Fruit fly (Drosophila melanogaster) whole organism, prepupa: Measurements from ENCODE around the gene CG32409.

Experiments
- Blimp-1 ChIP-seq: fragments of 200-800 bp; sonication (Bioruptor generic); optimal IDR thresholded peaks from 3 replicates; lab custom pipeline; 2017; ENCODE audit warnings: missing biosample characterization, missing genetic modification characterization, mild to moderate bottlenecking, moderate library complexity, missing genetic modification reagents
- CG10631 ChIP-seq: fragments of 200-800 bp; sonication (Bioruptor generic); optimal IDR thresholded peaks from 2 replicates; lab custom pipeline; 2016; ENCODE audit warnings: missing biosample characterization, missing genetic modification characterization
- CG11294 ChIP-seq: fragments of 200-800 bp; sonication (Bioruptor generic); IDR thresholded peaks from 2 replicates; pipeline ENCODE4 v1.3.6; 2022; ENCODE audit warnings: missing biosample characterization, missing genetic modification characterization
- CG11762 ChIP-seq: fragments of 200-800 bp; sonication (Bioruptor generic); optimal IDR thresholded peaks from 3 replicates; lab custom pipeline; 2016; ENCODE audit warnings: missing biosample characterization, missing genetic modification characterization; ENCODE audit not compliant: insufficient read depth
- CG11902 ChIP-seq: fragments of 200-800 bp; sonication (Bioruptor generic); optimal IDR thresholded peaks from 3 replicates; lab custom pipeline; 2016; ENCODE audit warnings: missing biosample characterization, missing genetic modification characterization
- CG15336 ChIP-seq: fragments of 200-800 bp; sonication (Bioruptor generic); IDR thresholded peaks from 2 replicates; pipeline ENCODE4 v1.3.6; 2022; ENCODE audit warnings: missing biosample characterization, missing genetic modification characterization
- CG1621 ChIP-seq: fragments of 200-800 bp; sonication (Bioruptor generic); optimal IDR thresholded peaks from 3 replicates; lab custom pipeline; 2018; ENCODE audit warnings: missing biosample characterization, mild to moderate bottlenecking, missing genetic modification characterization
- CG16779 ChIP-seq: fragments of 200-800 bp; sonication (Bioruptor generic); optimal IDR thresholded peaks from 3 replicates; lab custom pipeline; 2017; ENCODE audit warnings: missing biosample characterization, mild to moderate bottlenecking, missing genetic modification characterization
- CG3032 ChIP-seq: fragments of 200-800 bp; optimal IDR thresholded peaks from 2 replicates; lab custom pipeline; 2019; ENCODE audit warnings: missing biosample characterization, mild to moderate bottlenecking, missing genetic modification characterization, moderate library complexity
- CG32006 ChIP-seq: fragments of 200-800 bp; sonication (Bioruptor generic); optimal IDR thresholded peaks from 3 replicates; lab custom pipeline; 2017; ENCODE audit warnings: missing biosample characterization, mild to moderate bottlenecking, missing genetic modification characterization
- CG3919 ChIP-seq: fragments of 200-800 bp; sonication (Bioruptor generic); optimal IDR thresholded peaks from 3 replicates; lab custom pipeline; 2016; ENCODE audit warnings: missing biosample characterization, missing genetic modification characterization
- CG4318 ChIP-seq: fragments of 200-800 bp; sonication (Bioruptor generic); optimal IDR thresholded peaks from 3 replicates; lab custom pipeline; 2017; ENCODE audit warnings: missing biosample characterization, mild to moderate bottlenecking, missing genetic modification characterization
- CG6163 ChIP-seq: fragments of 200-800 bp; sonication (Bioruptor generic); IDR thresholded peaks from 3 replicates; pipeline ENCODE4 v1.3.6; 2022; ENCODE audit warnings: missing biosample characterization, missing genetic modification characterization
- CG6276 ChIP-seq: fragments of 200-800 bp; sonication (Bioruptor generic); optimal IDR thresholded peaks from 2 replicates; lab custom pipeline; 2017; ENCODE audit warnings: missing biosample characterization, mild to moderate bottlenecking, missing genetic modification characterization
- CG6808 ChIP-seq: fragments of 200-800 bp; sonication (Bioruptor generic); optimal IDR thresholded peaks from 3 replicates; lab custom pipeline; 2017; ENCODE audit warnings: missing biosample characterization, missing genetic modification characterization, mild to moderate bottlenecking, moderate library complexity, missing genetic modification reagents
- CG6854 ChIP-seq: fragments of 200-800 bp; sonication (Bioruptor generic); optimal IDR thresholded peaks from 2 replicates; lab custom pipeline; 2017; ENCODE audit warnings: missing biosample characterization, mild to moderate bottlenecking, missing genetic modification characterization
- CG8119 ChIP-seq: fragments of 200-800 bp; sonication (Bioruptor generic); IDR thresholded peaks from 3 replicates; pipeline ENCODE4 v1.3.6; 2022; ENCODE audit warnings: missing biosample characterization, missing genetic modification characterization
- CG8319 ChIP-seq: fragments of 200-800 bp; sonication (Bioruptor generic); optimal IDR thresholded peaks from 3 replicates; lab custom pipeline; 2016; ENCODE audit warnings: missing biosample characterization, missing genetic modification characterization
- CG8632 ChIP-seq: fragments of 200-800 bp; sonication (Bioruptor generic); optimal IDR thresholded peaks from 3 replicates; lab custom pipeline; 2016; ENCODE audit warnings: missing biosample characterization, missing genetic modification characterization
- Eip75B ChIP-seq: fragments of 200-800 bp; sonication (Bioruptor generic); optimal IDR thresholded peaks from 3 replicates; lab custom pipeline; 2016; ENCODE audit warnings: missing biosample characterization, missing genetic modification characterization
- Eip78C ChIP-seq: fragments of 200-800 bp; sonication (Bioruptor generic); peaks from one replicate; lab custom pipeline; 2016; ENCODE audit warnings: missing biosample characterization, missing genetic modification characterization
- Eip93F ChIP-seq: fragments of 200-800 bp; sonication (Bioruptor generic); optimal IDR thresholded peaks from 2 replicates; lab custom pipeline; 2016; ENCODE audit warnings: missing biosample characterization, mild to moderate bottlenecking, missing genetic modification characterization
- Gug ChIP-seq: fragments of 200-800 bp; sonication (Bioruptor generic); IDR thresholded peaks from 2 replicates; pipeline ENCODE4 v1.3.6; 2022; ENCODE audit warnings: missing biosample characterization, missing genetic modification characterization
- Hr38 ChIP-seq: sonication (Bioruptor generic); optimal IDR thresholded peaks from 2 replicates; lab custom pipeline; 2016; ENCODE audit warnings: missing biosample characterization, missing genetic modification characterization
- Hr39 ChIP-seq: fragments of 200-800 bp; sonication (Bioruptor generic); optimal IDR thresholded peaks from 2 replicates; lab custom pipeline; 2016; ENCODE audit warnings: missing biosample characterization, missing genetic modification characterization
- Lpt ChIP-seq: fragments of 200-800 bp; sonication (Bioruptor generic); optimal IDR thresholded peaks from 3 replicates; lab custom pipeline; 2016; ENCODE audit warnings: missing biosample characterization, missing genetic modification characterization
- Smox ChIP-seq: fragments of 200-800 bp; sonication (Bioruptor generic); optimal IDR thresholded peaks from 3 replicates; lab custom pipeline; 2016; ENCODE audit warnings: missing biosample characterization, missing genetic modification characterization
- Sox102F ChIP-seq: fragments of 200-800 bp; sonication (Bioruptor generic); optimal IDR thresholded peaks from 2 replicates; lab custom pipeline; 2016; ENCODE audit warnings: missing biosample characterization, mild to moderate bottlenecking, missing genetic modification characterization
- Sox14 ChIP-seq: fragments of 200-800 bp; sonication (Bioruptor generic); optimal IDR thresholded peaks from 3 replicates; lab custom pipeline; 2016; ENCODE audit warnings: missing biosample characterization, missing genetic modification characterization
- Sox15 ChIP-seq: fragments of 200-800 bp; sonication (Bioruptor generic); optimal IDR thresholded peaks from 3 replicates; lab custom pipeline; 2016; ENCODE audit warnings: missing biosample characterization, missing genetic modification characterization
- achi ChIP-seq: fragments of 200-800 bp; sonication (Bioruptor generic); optimal IDR thresholded peaks from 3 replicates; lab custom pipeline; 2016; ENCODE audit warnings: missing biosample characterization, missing genetic modification characterization
- acj6 ChIP-seq: fragments of 200-800 bp; sonication (Bioruptor generic); optimal IDR thresholded peaks from 3 replicates; lab custom pipeline; 2016; ENCODE audit warnings: missing biosample characterization, missing genetic modification characterization
- cyc ChIP-seq: fragments of 200-800 bp; sonication (Bioruptor generic); optimal IDR thresholded peaks from 3 replicates; lab custom pipeline; 2016; ENCODE audit warnings: missing biosample characterization, missing genetic modification characterization
- dsx ChIP-seq: fragments of 200-800 bp; optimal IDR thresholded peaks from 3 replicates; lab custom pipeline; 2019; ENCODE audit warnings: missing biosample characterization, mild to moderate bottlenecking, missing genetic modification characterization, moderate library complexity; ENCODE audit not compliant: poor library complexity, severe bottlenecking
- eg ChIP-seq: fragments of 200-800 bp; sonication (Bioruptor generic); IDR thresholded peaks from 3 replicates; pipeline ENCODE4 v1.3.6; 2022; ENCODE audit warnings: missing biosample characterization, missing genetic modification characterization
- esn ChIP-seq: fragments of 200-800 bp; sonication (Bioruptor generic); optimal IDR thresholded peaks from 2 replicates; lab custom pipeline; 2016; ENCODE audit warnings: missing biosample characterization, mild to moderate bottlenecking, missing genetic modification characterization, moderate library complexity
- fkh ChIP-seq: fragments of 200-800 bp; sonication (Bioruptor generic); optimal IDR thresholded peaks from 3 replicates; lab custom pipeline; 2017; ENCODE audit warnings: missing biosample characterization, mild to moderate bottlenecking, missing genetic modification characterization, moderate library complexity
- lz ChIP-seq: fragments of 200-800 bp; sonication (Bioruptor generic); optimal IDR thresholded peaks from 3 replicates; lab custom pipeline; 2016; ENCODE audit warnings: missing biosample characterization, missing genetic modification characterization
- net ChIP-seq: fragments of 200-800 bp; sonication (Bioruptor generic); optimal IDR thresholded peaks from 3 replicates; lab custom pipeline; 2016; ENCODE audit warnings: missing biosample characterization, missing genetic modification characterization
- pdm3 ChIP-seq: fragments of 200-800 bp; sonication (Bioruptor generic); optimal IDR thresholded peaks from 3 replicates; lab custom pipeline; 2016; ENCODE audit warnings: missing biosample characterization, missing genetic modification characterization
- ss ChIP-seq, 2 experiments: fragments of 200-800 bp; sonication (Bioruptor generic); optimal IDR thresholded peaks; 2 replicates in 1 of 2; 3 replicates in 1 of 2; lab custom pipeline; 2017 to 2018; ENCODE audit warnings: mild to moderate bottlenecking in 2 of 2, missing biosample characterization in 2 of 2, missing genetic modification characterization in 2 of 2, moderate library complexity in 1 of 2

CG32409 gene

DNA sequence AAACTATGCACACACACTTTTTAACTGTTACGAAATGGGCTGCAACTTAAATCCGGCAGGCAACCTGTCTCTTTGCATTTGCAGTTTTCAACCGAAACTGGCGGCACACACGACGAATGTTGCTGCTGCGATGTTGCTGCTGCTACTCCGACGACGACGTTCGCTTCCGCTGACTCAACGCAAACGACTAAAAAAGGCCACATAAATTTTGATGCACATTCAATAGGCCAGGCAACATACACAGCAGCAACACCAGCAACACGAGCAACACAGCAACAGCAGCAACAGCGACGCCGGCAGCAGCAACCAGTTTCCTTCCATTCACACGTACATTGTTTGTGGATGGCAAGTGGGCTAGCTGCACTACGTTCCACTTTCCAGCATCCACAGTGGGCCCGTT, 51.1 kb downstream of the CG32409 start, which contains the start of gene Egfrap:
Egfrap (minus strand) TSS at position 192 of the 400 bp plus-strand sequence.
- TF ChIP-seq Gug (GFP tag; lab: Robert Waterston, UW) (no peak), dsx (GFP tag; lab: Kevin White, UChicago) (peak; percentile 38), CG6854 (GFP tag; lab: Kevin White, UChicago) (peak; percentile 48), CG15336 (GFP tag; lab: Robert Waterston, UW) (peak; percentile 25; the same call in 1 of the 2 replicates), Hr38 (GFP tag; lab: Kevin White, UChicago) (no peak), CG6808 (no peak), Eip78C (peak; percentile 70), Sox15 (no peak), CG6276 (GFP tag; lab: Kevin White, UChicago) (no peak), cyc (GFP tag; lab: Kevin White, UChicago) (no peak), net (GFP tag; lab: Kevin White, UChicago) (peak; percentile 12), CG3919 (GFP tag; lab: Kevin White, UChicago) (peak; percentile 80), CG11902 (GFP tag; lab: Kevin White, UChicago) (no peak), CG32006 (GFP tag; lab: Kevin White, UChicago) (no peak), CG6163 (peak; percentile 52; the same call in 1 of the 3 replicates), Smox (GFP tag; lab: Kevin White, UChicago) (no peak), Hr39 (no peak), CG3032 (tag; lab: Kevin White, UChicago) (no peak), CG16779 (tag; lab: Kevin White, UChicago) (no peak), Sox102F (GFP tag; lab: Kevin White, UChicago) (no peak), ss (GFP tag; optimal IDR thresholded peaks at IDR 0.05; lab: Kevin White, UChicago) (peak; percentile 7 to 25), CG1621 (tag; lab: Kevin White, UChicago) (no peak), Sox14 (no peak), esn (GFP tag; lab: Kevin White, UChicago) (peak; percentile 0), lz (GFP tag; lab: Kevin White, UChicago) (no peak), CG8319 (GFP tag; lab: Kevin White, UChicago) (no peak), achi (no peak), eg (no peak), Eip93F (GFP tag; lab: Kevin White, UChicago) (no peak), CG8632 (no peak), Blimp-1 (GFP tag; lab: Kevin White, UChicago) (no peak), acj6 (GFP tag; lab: Kevin White, UChicago) (no peak), CG10631 (GFP tag; lab: Kevin White, UChicago) (no peak), pdm3 (GFP tag; lab: Kevin White, UChicago) (no peak), CG8119 (GFP tag; lab: Robert Waterston, UW) (no peak), fkh (GFP tag; lab: Kevin White, UChicago) (no peak), CG11294 (no peak), Eip75B (GFP tag; lab: Kevin White, UChicago) (peak; percentile 1), CG4318 (no peak), CG11762 (GFP tag; lab: Kevin White, UChicago) (no peak), Lpt (GFP tag; lab: Kevin White, UChicago) (peak; percentile 71)
